Fruit fly (Drosophila melanogaster): Measurements from ENCODE around the gene CG9500.

dm6 chr2L:6391469-6391868, 33.4 kb upstream of the CG9500 start:
- TF ChIP-seq Dif (GFP tag; optimal IDR thresholded peaks at IDR 0.05; ENCODE audit: partially characterized antibody), result no peak
- no peak for TF ChIP-seq brk (GFP tag; optimal IDR thresholded peaks at IDR 0.05)
- TF ChIP-seq OdsH (GFP tag; optimal IDR thresholded peaks at IDR 0.05), result no peak
- TF ChIP-seq psq (GFP tag; optimal IDR thresholded peaks at IDR 0.05), result no peak
- no peak for TF ChIP-seq sage (GFP tag; optimal IDR thresholded peaks at IDR 0.05)
- no peak for TF ChIP-seq h (GFP tag; optimal IDR thresholded peaks at IDR 0.05)
- no peak for TF ChIP-seq CrebA (GFP tag; optimal IDR thresholded peaks at IDR 0.05; ENCODE audit: borderline replicate concordance)
- no peak for TF ChIP-seq Myc (optimal IDR thresholded peaks at IDR 0.05)
- TF ChIP-seq ey (GFP tag; optimal IDR thresholded peaks at IDR 0.05), result no peak
- no peak for TF ChIP-seq usp (GFP tag; optimal IDR thresholded peaks at IDR 0.05)
